Fruit fly (Drosophila melanogaster) whole organism, embryonic: ENCODE data around the gene CG43439.

Experiments used
- Ada2b ChIP-seq: fragments of 200-800 bp; sonication (Bioruptor generic); IDR thresholded peaks from 2 replicates; pipeline ENCODE4 v1.3.6; 2022; ENCODE audit warnings: missing biosample characterization, missing genetic modification characterization
- Adf1 ChIP-seq: fragments of 200-800 bp; sonication (Bioruptor generic); IDR thresholded peaks from 2 replicates; pipeline ENCODE4 v1.3.6; 2022; ENCODE audit warnings: missing biosample characterization, missing genetic modification characterization
- Aef1 ChIP-seq: fragments of 200-800 bp; sonication (Bioruptor generic); IDR thresholded peaks from 3 replicates; pipeline ENCODE4 v1.3.6; 2022; ENCODE audit warnings: missing biosample characterization, missing genetic modification characterization
- Blimp-1 ChIP-seq: fragments of 200-800 bp; sonication (Bioruptor generic); optimal IDR thresholded peaks from 3 replicates; lab custom pipeline; 2018; ENCODE audit warnings: missing biosample characterization, missing genetic modification characterization, mild to moderate bottlenecking, moderate library complexity, missing genetic modification reagents
- Bteb2 ChIP-seq: fragments of 200-800 bp; sonication (Bioruptor generic); optimal IDR thresholded peaks from 2 replicates; lab custom pipeline; 2016; ENCODE audit warnings: missing biosample characterization, missing genetic modification characterization
- CG11093 ChIP-seq: fragments of 200-800 bp; sonication (Bioruptor generic); IDR thresholded peaks from 3 replicates; pipeline ENCODE4 v1.3.6; 2022; ENCODE audit warnings: missing biosample characterization, missing genetic modification characterization
- CG12104 ChIP-seq: fragments of 200-800 bp; sonication (Bioruptor generic); optimal IDR thresholded peaks from 3 replicates; lab custom pipeline; 2016; ENCODE audit warnings: missing biosample characterization, missing genetic modification characterization
- CG13287 ChIP-seq: fragments of 200-800 bp; sonication (Bioruptor generic); IDR thresholded peaks from 2 replicates; pipeline ENCODE4 v1.3.6; 2022; ENCODE audit warnings: missing biosample characterization, missing genetic modification characterization; ENCODE audit not compliant: partially characterized antibody
- CG13296 ChIP-seq: fragments of 200-800 bp; sonication (Bioruptor generic); optimal IDR thresholded peaks from 3 replicates; lab custom pipeline; 2018; ENCODE audit warnings: missing biosample characterization, mild to moderate bottlenecking, missing genetic modification characterization
- CG14710 ChIP-seq: fragments of 200-800 bp; sonication (Bioruptor generic); optimal IDR thresholded peaks from 3 replicates; lab custom pipeline; 2019; ENCODE audit warnings: missing biosample characterization, mild to moderate bottlenecking, missing genetic modification characterization, moderate library complexity
- CG14965 ChIP-seq: fragments of 200-800 bp; sonication (Bioruptor generic); optimal IDR thresholded peaks from 2 replicates; lab custom pipeline; 2016; ENCODE audit warnings: missing biosample characterization, missing genetic modification characterization, borderline replicate concordance
- CG15011 ChIP-seq: fragments of 200-800 bp; sonication (Bioruptor generic); optimal IDR thresholded peaks from 3 replicates; lab custom pipeline; 2018; ENCODE audit warnings: missing biosample characterization, mild to moderate bottlenecking, missing genetic modification characterization
- CG1603 ChIP-seq: fragments of 200-800 bp; sonication (Bioruptor generic); optimal IDR thresholded peaks from 2 replicates; lab custom pipeline; 2019; ENCODE audit warnings: missing biosample characterization, mild to moderate bottlenecking, missing genetic modification characterization, moderate library complexity
- CG16815 ChIP-seq: fragments of 200-800 bp; sonication (Bioruptor generic); optimal IDR thresholded peaks from 3 replicates; lab custom pipeline; 2017; ENCODE audit warnings: missing biosample characterization, mild to moderate bottlenecking, missing genetic modification characterization
- CG3847 ChIP-seq: fragments of 200-800 bp; sonication (Bioruptor generic); IDR thresholded peaks from 2 replicates; pipeline ENCODE4 v1.3.6; 2022; ENCODE audit warnings: missing biosample characterization, missing genetic modification characterization
- CG4282 ChIP-seq: fragments of 200-800 bp; sonication (Bioruptor generic); optimal IDR thresholded peaks from 2 replicates; lab custom pipeline; 2016; ENCODE audit warnings: missing biosample characterization, missing genetic modification characterization
- CG6813 ChIP-seq: fragments of 200-800 bp; sonication (Bioruptor generic); optimal IDR thresholded peaks from 2 replicates; lab custom pipeline; 2017; ENCODE audit warnings: missing biosample characterization, missing genetic modification characterization, mild to moderate bottlenecking, moderate library complexity, missing genetic modification reagents
- CG7372 ChIP-seq: fragments of 200-800 bp; sonication (Bioruptor generic); IDR thresholded peaks from 2 replicates; pipeline ENCODE4 v1.3.6; 2022; ENCODE audit warnings: missing biosample characterization, missing genetic modification characterization
- CG8388 ChIP-seq: fragments of 200-800 bp; sonication (Bioruptor generic); optimal IDR thresholded peaks from 2 replicates; lab custom pipeline; 2019; ENCODE audit warnings: missing biosample characterization, mild to moderate bottlenecking, missing genetic modification characterization, moderate library complexity
- CG8924 ChIP-seq: fragments of 200-800 bp; optimal IDR thresholded peaks from 3 replicates; lab custom pipeline; 2019; ENCODE audit warnings: missing biosample characterization, mild to moderate bottlenecking, missing genetic modification characterization, moderate library complexity
- CoRest ChIP-seq: fragments of 200-800 bp; sonication (Bioruptor generic); optimal IDR thresholded peaks from 3 replicates; lab custom pipeline; 2018; ENCODE audit warnings: missing biosample characterization, mild to moderate bottlenecking, missing genetic modification characterization, moderate library complexity
- Dll ChIP-seq: fragments of 200-800 bp; sonication (Bioruptor generic); IDR thresholded peaks from 4 replicates; pipeline ENCODE4 v1.3.6; 2022; ENCODE audit warnings: missing biosample characterization, missing genetic modification characterization; ENCODE audit not compliant: partially characterized antibody
- Drgx ChIP-seq: fragments of 200-800 bp; sonication (Bioruptor generic); IDR thresholded peaks from 2 replicates; pipeline ENCODE4 v1.3.6; 2022; ENCODE audit warnings: missing biosample characterization, missing genetic modification characterization
- Elba2 ChIP-seq: fragments of 200-800 bp; sonication (Bioruptor generic); optimal IDR thresholded peaks from 3 replicates; lab custom pipeline; 2016; ENCODE audit warnings: missing biosample characterization, missing genetic modification characterization
- HLHmδ ChIP-seq: fragments of 200-800 bp; sonication (Bioruptor generic); optimal IDR thresholded peaks from 2 replicates; lab custom pipeline; 2018; ENCODE audit warnings: missing biosample characterization, mild to moderate bottlenecking, missing genetic modification characterization, moderate library complexity
- Lhr ChIP-seq: fragments of 200-800 bp; sonication (Bioruptor generic); optimal IDR thresholded peaks from 3 replicates; lab custom pipeline; 2017; ENCODE audit warnings: mild to moderate bottlenecking, missing biosample characterization, missing genetic modification reagents, missing genetic modification characterization
- Max ChIP-seq: fragments of 200-800 bp; sonication (Bioruptor generic); optimal IDR thresholded peaks from 2 replicates; lab custom pipeline; 2016; ENCODE audit warnings: missing biosample characterization, mild to moderate bottlenecking, missing genetic modification characterization
- Meics ChIP-seq: fragments of 200-800 bp; sonication (Bioruptor generic); optimal IDR thresholded peaks from 2 replicates; lab custom pipeline; 2017; ENCODE audit warnings: missing biosample characterization, mild to moderate bottlenecking, missing genetic modification characterization
- Oli ChIP-seq: fragments of 200-800 bp; sonication (Bioruptor generic); optimal IDR thresholded peaks from 2 replicates; lab custom pipeline; 2018; ENCODE audit warnings: missing biosample characterization, mild to moderate bottlenecking, missing genetic modification characterization, moderate library complexity
- Trl ChIP-seq, 3 experiments: fragments of >200 bp in 2 of 3; fragments of 200-800 bp in 1 of 3; sonication (Bioruptor generic) in 1 of 3; optimal IDR thresholded peaks; 2 replicates in 1 of 3; 3 replicates in 2 of 3; lab custom pipeline; 2016 to 2017; ENCODE audit warnings: missing biosample characterization in 1 of 3, missing genetic modification characterization in 1 of 3
- btn ChIP-seq: fragments of 200-800 bp; sonication (Bioruptor generic); optimal IDR thresholded peaks from 2 replicates; lab custom pipeline; 2016; ENCODE audit warnings: missing biosample characterization, missing genetic modification characterization
- gro ChIP-seq: fragments of 200-800 bp; sonication (Bioruptor generic); optimal IDR thresholded peaks from 2 replicates; lab custom pipeline; 2016; ENCODE audit warnings: missing biosample characterization, missing genetic modification characterization
- hkb ChIP-seq, 2 experiments: fragments of 200-800 bp in 1 of 2; fragments of >200 bp in 1 of 2; sonication (Bioruptor generic) in 1 of 2; IDR thresholded peaks in 1 of 2; optimal IDR thresholded peaks in 1 of 2; 2 replicates each; pipeline versions ENCODE4 v1.3.6 to Lab custom; 2017 to 2022; ENCODE audit warnings: missing biosample characterization in 1 of 2, missing genetic modification characterization in 1 of 2
- ind ChIP-seq: fragments of 200-800 bp; sonication (Bioruptor generic); optimal IDR thresholded peaks from 3 replicates; lab custom pipeline; 2016; ENCODE audit warnings: missing biosample characterization, missing genetic modification characterization
- lmd ChIP-seq: fragments of 200-800 bp; sonication (Bioruptor generic); IDR thresholded peaks from 2 replicates; pipeline ENCODE4 v1.3.6; 2022; ENCODE audit warnings: missing biosample characterization, missing genetic modification characterization
- maf-S ChIP-seq: fragments of 200-800 bp; sonication (Bioruptor generic); optimal IDR thresholded peaks from 2 replicates; lab custom pipeline; 2016; ENCODE audit warnings: missing biosample characterization, missing genetic modification characterization
- odd ChIP-seq: fragments of 200-800 bp; sonication (Bioruptor generic); optimal IDR thresholded peaks from 2 replicates; lab custom pipeline; 2017; ENCODE audit warnings: missing biosample characterization, mild to moderate bottlenecking, missing genetic modification characterization
- org-1 ChIP-seq: fragments of 200-800 bp; sonication (Bioruptor generic); optimal IDR thresholded peaks from 2 replicates; lab custom pipeline; 2017; ENCODE audit warnings: missing biosample characterization, missing genetic modification characterization
- otp ChIP-seq: fragments of 200-800 bp; sonication (Bioruptor generic); IDR thresholded peaks from 3 replicates; pipeline ENCODE4, ENCODE4 v1.3.6; 2022; ENCODE audit warnings: missing biosample characterization, missing genetic modification characterization
- pb ChIP-seq: fragments of 200-800 bp; sonication (Bioruptor generic); optimal IDR thresholded peaks from 3 replicates; lab custom pipeline; 2016; ENCODE audit warnings: missing biosample characterization, missing genetic modification characterization
- pita ChIP-seq: fragments of 200-800 bp; sonication (Bioruptor generic); optimal IDR thresholded peaks from 2 replicates; lab custom pipeline; 2017; ENCODE audit warnings: missing biosample characterization, mild to moderate bottlenecking, missing genetic modification characterization
- rib ChIP-seq: fragments of 200-800 bp; sonication (Bioruptor generic); IDR thresholded peaks from 2 replicates; pipeline ENCODE4 v1.3.6; 2022; ENCODE audit warnings: missing biosample characterization, missing genetic modification characterization
- scrt ChIP-seq: fragments of 200-800 bp; sonication (Bioruptor generic); optimal IDR thresholded peaks from 2 replicates; lab custom pipeline; 2018; ENCODE audit warnings: missing biosample characterization, mild to moderate bottlenecking, missing genetic modification characterization, moderate library complexity
- sens-2 ChIP-seq: fragments of 200-800 bp; sonication (Bioruptor generic); IDR thresholded peaks from 2 replicates; pipeline ENCODE4 v1.3.6; 2022; ENCODE audit warnings: missing biosample characterization, missing genetic modification characterization
- sim ChIP-seq: fragments of 200-800 bp; sonication (Bioruptor generic); IDR thresholded peaks from 2 replicates; pipeline ENCODE4 v1.3.6; 2022; ENCODE audit warnings: missing biosample characterization, missing genetic modification characterization
- yki ChIP-seq: fragments of >200 bp; optimal IDR thresholded peaks from 3 replicates; lab custom pipeline; 2018

The CG43439 gene

dm6 chr3L:6998692-6999091, 14.3 kb upstream of the CG43439 start, which contains the start of gene Mp (continued):
- no peak for TF ChIP-seq CoRest (tag; lab: Kevin White, UChicago)
- no peak for TF ChIP-seq CG8388 (GFP tag; lab: Kevin White, UChicago)

dm6 chr3L:6997410-6997809, 13.0 kb upstream of the CG43439 start:
- no peak for TF ChIP-seq Blimp-1 (GFP tag; lab: Kevin White, UChicago)
- TF ChIP-seq scrt: peak; percentile 31
- 0 out of 4 replicates have a peak, but pooled peaks have one; percentile 27 for TF ChIP-seq Dll (GFP tag; lab: Robert Waterston, UW)
- peak; percentile 33; the same call in 1 of the 2 replicates for TF ChIP-seq CG13287 (GFP tag; lab: Robert Waterston, UW)
- peak; percentile 40 for TF ChIP-seq yki (lab: Kevin White, UChicago)
- peak; percentile 92 for TF ChIP-seq Adf1 (GFP tag; lab: Robert Waterston, UW)
- peak; percentile 63 for TF ChIP-seq CG7372 (GFP tag; lab: Robert Waterston, UW)
- TF ChIP-seq gro (GFP tag; lab: Kevin White, UChicago): no peak
- TF ChIP-seq sens-2 (GFP tag; lab: Robert Waterston, UW): no peak
- peak; percentile 78 to 94 for TF ChIP-seq Trl (optimal IDR thresholded peaks at IDR 0.05; lab: Kevin White, UChicago)
- no peak for TF ChIP-seq Trl (GFP tag; optimal IDR thresholded peaks at IDR 0.05; lab: Kevin White, UChicago)
- no peak for TF ChIP-seq sim (GFP tag; lab: Robert Waterston, UW)
- TF ChIP-seq lmd (GFP tag; lab: Robert Waterston, UW): no peak

- no peak for TF ChIP-seq pb (GFP tag; lab: Kevin White, UChicago)
- TF ChIP-seq HLHmδ (GFP tag; lab: Kevin White, UChicago): no peak
- no peak for TF ChIP-seq btn
- TF ChIP-seq rib (GFP tag; lab: Robert Waterston, UW): no peak
- TF ChIP-seq CG8924: no peak
- TF ChIP-seq Aef1: no peak
- TF ChIP-seq hkb (optimal IDR thresholded peaks at IDR 0.05; lab: Kevin White, UChicago): no peak
- TF ChIP-seq hkb (GFP tag; IDR thresholded peaks at IDR 0.05; lab: Robert Waterston, UW): 0 out of 2 replicates have a peak, but pooled peaks have one; percentile 16
- TF ChIP-seq CG12104 (GFP tag; lab: Kevin White, UChicago): no peak
- TF ChIP-seq Drgx: peak; percentile 65
- TF ChIP-seq ind (GFP tag; lab: Kevin White, UChicago): peak; percentile 14
- TF ChIP-seq CG14710 (tag; lab: Kevin White, UChicago): no peak
- TF ChIP-seq CG3847 (GFP tag; lab: Robert Waterston, UW): no peak
- peak; percentile 35 for TF ChIP-seq Meics
- peak; percentile 17 for TF ChIP-seq CG1603 (tag; lab: Kevin White, UChicago)
- no peak for TF ChIP-seq maf-S (GFP tag; lab: Kevin White, UChicago)
- no peak for TF ChIP-seq Elba2 (GFP tag; lab: Kevin White, UChicago)
- TF ChIP-seq org-1 (GFP tag; lab: Kevin White, UChicago): no peak
- TF ChIP-seq otp (GFP tag; lab: Robert Waterston, UW): 0 out of 3 replicates have a peak, but pooled peaks have one; percentile 21
- TF ChIP-seq Bteb2: no peak
- no peak for TF ChIP-seq CG6813 (GFP tag; lab: Kevin White, UChicago)
- TF ChIP-seq lmd (GFP tag; lab: Robert Waterston, UW): peak; percentile 8; the same call in 1 of the 2 replicates
- peak; percentile 3 for TF ChIP-seq Blimp-1 (GFP tag; lab: Kevin White, UChicago)
- TF ChIP-seq CG4282 (GFP tag; lab: Kevin White, UChicago): no peak
- no peak for TF ChIP-seq CG15011 (GFP tag; lab: Kevin White, UChicago)
- TF ChIP-seq Ada2b (GFP tag; lab: Robert Waterston, UW): 0 out of 2 replicates have a peak, but pooled peaks have one; percentile 12
- 0 out of 3 replicates have a peak, but pooled peaks have one; percentile 35 for TF ChIP-seq CG11093 (GFP tag; lab: Robert Waterston, UW)
- no peak for TF ChIP-seq CG16815 (GFP tag; lab: Kevin White, UChicago)
- TF ChIP-seq Lhr (GFP tag; lab: Kevin White, UChicago): no peak
- TF ChIP-seq CG13296 (GFP tag; lab: Kevin White, UChicago): no peak
- no peak for TF ChIP-seq CG14965
- TF ChIP-seq Oli (tag; lab: Kevin White, UChicago): peak; percentile 34
- TF ChIP-seq Max: no peak
- TF ChIP-seq CoRest (tag; lab: Kevin White, UChicago): peak; percentile 43
- no peak for TF ChIP-seq pita (GFP tag; lab: Kevin White, UChicago)
- no peak for TF ChIP-seq odd (GFP tag; lab: Kevin White, UChicago)
- no peak for TF ChIP-seq Dll (GFP tag; lab: Robert Waterston, UW)
Observed at dm6 chr3L:6996907-6997306, 12.5 kb upstream of the CG43439 start.
